Worm (Caenorhabditis elegans) whole organism, L4 larva: Measurements from ENCODE around the gene F59E11.2.

ENCODE experiments used
- ceh-62 ChIP-seq: sonication (generic microtip); optimal IDR thresholded peaks from 2 replicates; lab custom pipeline; 2017; ENCODE audit warnings: missing biosample characterization, missing genetic modification characterization
- dpl-1 ChIP-seq: fragments of 150-350 bp; optimal IDR thresholded peaks from 2 replicates; lab custom pipeline; 2014; ENCODE audit warnings: missing biosample characterization, missing genetic modification reagents, missing genetic modification characterization
- fkh-10 ChIP-seq: fragments of 150-350 bp; optimal IDR thresholded peaks from 2 replicates; lab custom pipeline; 2014; ENCODE audit warnings: missing biosample characterization, missing genetic modification reagents, missing genetic modification characterization
- fos-1 ChIP-seq: fragments of 150-350 bp; optimal IDR thresholded peaks from 2 replicates; lab custom pipeline; 2014; ENCODE audit warnings: missing biosample characterization, missing genetic modification characterization
- lir-3 ChIP-seq: sonication (generic microtip); optimal IDR thresholded peaks from 2 replicates; lab custom pipeline; 2016; ENCODE audit warnings: mild to moderate bottlenecking, missing genetic modification characterization, missing compliant biosample characterization
- madf-5 ChIP-seq, 2 experiments: fragments of 200-800 bp; sonication (Bioruptor generic); IDR thresholded peaks; 2 replicates each; pipeline ENCODE4 v1.3.6; 2022; ENCODE audit warnings: missing compliant biosample characterization in 2 of 2, missing genetic modification characterization in 2 of 2
- mep-1 ChIP-seq: fragments of 150-350 bp; sonication (generic microtip); optimal IDR thresholded peaks from 3 replicates; lab custom pipeline; 2014; ENCODE audit warnings: missing biosample characterization, missing genetic modification characterization
- nhr-237 ChIP-seq: sonication (generic microtip); optimal IDR thresholded peaks from 2 replicates; lab custom pipeline; 2017; ENCODE audit warnings: missing biosample characterization, missing genetic modification characterization
- nhr-25 ChIP-seq: sonication (generic microtip); optimal IDR thresholded peaks from 2 replicates; lab custom pipeline; 2017; ENCODE audit warnings: missing genetic modification characterization, mild to moderate bottlenecking, missing compliant biosample characterization, antibody characterized with exemption, moderate library complexity, borderline replicate concordance; ENCODE audit not compliant: insufficient read depth
- nhr-76 ChIP-seq: fragments of 150-350 bp; optimal IDR thresholded peaks from 2 replicates; lab custom pipeline; 2014; ENCODE audit warnings: missing biosample characterization, missing genetic modification characterization
- snpc-4 ChIP-seq: fragments of 150-350 bp; optimal IDR thresholded peaks from 2 replicates; lab custom pipeline; 2014; ENCODE audit warnings: missing biosample characterization, missing genetic modification characterization
- unc-39 ChIP-seq: sonication (generic microtip); optimal IDR thresholded peaks from 2 replicates; lab custom pipeline; 2017; ENCODE audit warnings: missing biosample characterization, missing genetic modification characterization
- unc-62 ChIP-seq, 3 experiments: fragments of 150-350 bp in 1 of 3; sonication (generic microtip); optimal IDR thresholded peaks in 2 of 3; peaks in 1 of 3; 1 replicate in 1 of 3; 2 replicates in 2 of 3; lab custom pipeline; 2014 to 2017; ENCODE audit warnings: missing biosample characterization in 3 of 3, missing genetic modification characterization in 3 of 3, missing genetic modification reagents in 3 of 3, missing genotype in 1 of 3
- zag-1 ChIP-seq: fragments of 150-350 bp; optimal IDR thresholded peaks from 2 replicates; lab custom pipeline; 2014; ENCODE audit warnings: missing biosample characterization, missing genetic modification characterization

- TF ChIP-seq ceh-62 (tag; lab: Kevin White, UChicago) (no peak), snpc-4 (tag; lab: Kevin White, UChicago) (no peak), lir-3 (tag; lab: Kevin White, UChicago) (no peak), unc-62 (GFP tag; optimal IDR thresholded peaks at IDR 0.05 in 1 of 2; lab: Kevin White, UChicago) (peak in 1 of 2 experiments; percentile 28), unc-62 (tag; optimal IDR thresholded peaks at IDR 0.05; lab: Kevin White, UChicago) (no peak), nhr-76 (tag; lab: Kevin White, UChicago) (no peak), unc-39 (no peak), dpl-1 (GFP tag; lab: Kevin White, UChicago) (no peak), nhr-25 (tag; lab: Kevin White, UChicago) (no peak), zag-1 (tag; lab: Kevin White, UChicago) (no peak), fos-1 (tag; lab: Kevin White, UChicago) (no peak), madf-5 (GFP tag; IDR thresholded peaks at IDR 0.05; lab: Robert Waterston, UW) (no peak), mep-1 (tag; lab: Kevin White, UChicago) (no peak), fkh-10 (GFP tag; lab: Kevin White, UChicago) (no peak), nhr-237 (tag; lab: Kevin White, UChicago) (no peak)
These were observed 35.2 kb upstream of the F59E11.2 start, which contains the start of gene nhr-219 for ce11 chrV:8966086-8966485.
